Fruit fly (Drosophila melanogaster) whole organism, embryonic: ENCODE results near the gene CG43645.
A peak's percentile ranks its signal among the peaks of the same experiment; 100 is the strongest.

Source experiments
- Abd-B ChIP-seq: fragments of 200-800 bp; sonication (Bioruptor generic); optimal IDR thresholded peaks from 2 replicates; lab custom pipeline; 2018; ENCODE audit warnings: missing biosample characterization, mild to moderate bottlenecking, missing genetic modification characterization, moderate library complexity
- Asciz ChIP-seq: fragments of 200-800 bp; sonication (Bioruptor generic); optimal IDR thresholded peaks from 2 replicates; lab custom pipeline; 2017; ENCODE audit warnings: missing biosample characterization, mild to moderate bottlenecking, missing genetic modification characterization, missing genetic modification reagents
- CG10654 ChIP-seq: fragments of 200-800 bp; sonication (Bioruptor generic); optimal IDR thresholded peaks from 2 replicates; lab custom pipeline; 2016; ENCODE audit warnings: missing biosample characterization, missing genetic modification characterization
- CG11247 ChIP-seq: fragments of 200-800 bp; sonication (Bioruptor generic); IDR thresholded peaks from 2 replicates; pipeline ENCODE4 v1.3.6; 2022; ENCODE audit warnings: missing biosample characterization, missing genetic modification characterization
- CG12104 ChIP-seq: fragments of 200-800 bp; sonication (Bioruptor generic); optimal IDR thresholded peaks from 3 replicates; lab custom pipeline; 2016; ENCODE audit warnings: missing biosample characterization, missing genetic modification characterization
- CG12299 ChIP-seq: fragments of 200-800 bp; sonication (Bioruptor generic); optimal IDR thresholded peaks from 2 replicates; lab custom pipeline; 2018; ENCODE audit warnings: missing biosample characterization, mild to moderate bottlenecking, missing genetic modification characterization
- CG12391 ChIP-seq: fragments of 200-800 bp; sonication (Bioruptor generic); optimal IDR thresholded peaks from 3 replicates; lab custom pipeline; 2018; ENCODE audit warnings: missing biosample characterization, mild to moderate bottlenecking, missing genetic modification characterization, moderate library complexity
- CG12942 ChIP-seq: fragments of 200-800 bp; sonication (Bioruptor generic); optimal IDR thresholded peaks from 3 replicates; lab custom pipeline; 2016; ENCODE audit warnings: missing biosample characterization, missing genetic modification characterization
- CG14050 ChIP-seq: fragments of 200-800 bp; sonication (Bioruptor generic); IDR thresholded peaks from 3 replicates; pipeline ENCODE4 v1.3.6; 2022; ENCODE audit warnings: missing biosample characterization, missing genetic modification characterization
- CG15514 ChIP-seq: fragments of 200-800 bp; sonication (Bioruptor generic); optimal IDR thresholded peaks from 3 replicates; lab custom pipeline; 2017; ENCODE audit warnings: missing biosample characterization, missing genetic modification characterization, mild to moderate bottlenecking, moderate library complexity, missing genetic modification reagents
- CG2712 ChIP-seq: fragments of 200-800 bp; optimal IDR thresholded peaks from 3 replicates; lab custom pipeline; 2019; ENCODE audit warnings: missing biosample characterization, mild to moderate bottlenecking, missing genetic modification characterization, moderate library complexity
- CG2889 ChIP-seq: fragments of 200-800 bp; sonication (Bioruptor generic); IDR thresholded peaks from 3 replicates; pipeline ENCODE4 v1.3.6; 2022; ENCODE audit warnings: missing biosample characterization, missing genetic modification characterization
- CG33213 ChIP-seq: fragments of 200-800 bp; sonication (Bioruptor generic); optimal IDR thresholded peaks from 3 replicates; lab custom pipeline; 2016; ENCODE audit warnings: missing biosample characterization, missing genetic modification characterization
- CG34224 ChIP-seq: fragments of 200-800 bp; sonication (Bioruptor generic); IDR thresholded peaks from 3 replicates; pipeline ENCODE4 v1.3.6; 2022; ENCODE audit warnings: missing biosample characterization, missing genetic modification characterization; ENCODE audit not compliant: partially characterized antibody
- CG3847 ChIP-seq: fragments of 200-800 bp; sonication (Bioruptor generic); IDR thresholded peaks from 2 replicates; pipeline ENCODE4 v1.3.6; 2022; ENCODE audit warnings: missing biosample characterization, missing genetic modification characterization
- CG6683 ChIP-seq: fragments of 200-800 bp; sonication (Bioruptor generic); optimal IDR thresholded peaks from 2 replicates; lab custom pipeline; 2017; ENCODE audit warnings: missing biosample characterization, mild to moderate bottlenecking, missing genetic modification characterization, missing genetic modification reagents
- CG8089 ChIP-seq: fragments of 200-800 bp; sonication (Bioruptor generic); optimal IDR thresholded peaks from 3 replicates; lab custom pipeline; 2016; ENCODE audit warnings: missing biosample characterization, missing genetic modification characterization
- Chrac-16 ChIP-seq: fragments of 200-800 bp; sonication (Bioruptor generic); optimal IDR thresholded peaks from 3 replicates; lab custom pipeline; 2016; ENCODE audit warnings: missing biosample characterization, missing genetic modification characterization
- Deaf1 ChIP-seq: fragments of 200-800 bp; optimal IDR thresholded peaks from 3 replicates; lab custom pipeline; 2019; ENCODE audit warnings: missing biosample characterization, mild to moderate bottlenecking, missing genetic modification characterization, moderate library complexity
- Doc3 ChIP-seq: fragments of 200-800 bp; sonication (Bioruptor generic); IDR thresholded peaks from 3 replicates; pipeline ENCODE4 v1.3.6; 2022; ENCODE audit warnings: missing biosample characterization, missing genetic modification characterization; ENCODE audit not compliant: partially characterized antibody
- Eip74EF ChIP-seq, 2 experiments: fragments of 200-800 bp in 1 of 2; fragments of >200 bp in 1 of 2; sonication (Bioruptor generic) in 1 of 2; optimal IDR thresholded peaks; 2 replicates each; lab custom pipeline; 2017 to 2019; ENCODE audit warnings: missing biosample characterization in 2 of 2, missing genetic modification characterization in 2 of 2, mild to moderate bottlenecking in 1 of 2, moderate library complexity in 1 of 2
- Fer1 ChIP-seq: fragments of 200-800 bp; sonication (Bioruptor generic); optimal IDR thresholded peaks from 2 replicates; lab custom pipeline; 2017; ENCODE audit warnings: missing biosample characterization, mild to moderate bottlenecking, missing genetic modification characterization
- Fer2 ChIP-seq: fragments of 200-800 bp; sonication (Bioruptor generic); optimal IDR thresholded peaks from 2 replicates; lab custom pipeline; 2018; ENCODE audit warnings: missing biosample characterization, mild to moderate bottlenecking, missing genetic modification characterization, moderate library complexity
- Hr39 ChIP-seq: fragments of >200 bp; optimal IDR thresholded peaks from 2 replicates; lab custom pipeline; 2017
- Hr51 ChIP-seq, 2 experiments: fragments of 200-800 bp; sonication (Bioruptor generic); optimal IDR thresholded peaks; 2 replicates in 1 of 2; 3 replicates in 1 of 2; lab custom pipeline; 2016 to 2018; ENCODE audit warnings: missing biosample characterization in 2 of 2, missing genetic modification characterization in 2 of 2, mild to moderate bottlenecking in 1 of 2, moderate library complexity in 1 of 2
- Myb ChIP-seq: fragments of 200-800 bp; sonication (Bioruptor generic); optimal IDR thresholded peaks from 2 replicates; lab custom pipeline; 2016; ENCODE audit warnings: missing biosample characterization, missing genetic modification characterization
- Neu2 ChIP-seq: fragments of 200-800 bp; sonication (Bioruptor generic); optimal IDR thresholded peaks from 3 replicates; lab custom pipeline; 2016; ENCODE audit warnings: missing biosample characterization, missing genetic modification characterization, borderline replicate concordance
- Rfx ChIP-seq: fragments of 200-800 bp; sonication (Bioruptor generic); IDR thresholded peaks from 2 replicates; pipeline ENCODE4 v1.3.6; 2022; ENCODE audit warnings: missing biosample characterization, missing genetic modification characterization
- Scr ChIP-seq: fragments of 200-800 bp; sonication (Bioruptor generic); IDR thresholded peaks from 2 replicates; pipeline ENCODE4 v1.3.6; 2022; ENCODE audit warnings: missing biosample characterization, missing genetic modification characterization; ENCODE audit not compliant: partially characterized antibody
- Ssrp ChIP-seq: fragments of 200-800 bp; sonication (Bioruptor generic); optimal IDR thresholded peaks from 2 replicates; lab custom pipeline; 2018; ENCODE audit warnings: missing biosample characterization, mild to moderate bottlenecking, missing genetic modification characterization, moderate library complexity
- Trl ChIP-seq, 3 experiments: fragments of >200 bp in 2 of 3; fragments of 200-800 bp in 1 of 3; sonication (Bioruptor generic) in 1 of 3; optimal IDR thresholded peaks; 2 replicates in 1 of 3; 3 replicates in 2 of 3; lab custom pipeline; 2016 to 2017; ENCODE audit warnings: missing biosample characterization in 1 of 3, missing genetic modification characterization in 1 of 3
- al ChIP-seq: fragments of 200-800 bp; sonication (Bioruptor generic); IDR thresholded peaks from 2 replicates; pipeline ENCODE4 v1.3.6; 2022; ENCODE audit warnings: missing biosample characterization, missing genetic modification characterization
- ash1 ChIP-seq: fragments of 200-800 bp; sonication (Bioruptor generic); optimal IDR thresholded peaks from 2 replicates; lab custom pipeline; 2018; ENCODE audit warnings: missing biosample characterization, mild to moderate bottlenecking, missing genetic modification characterization
- bab2 ChIP-seq: fragments of 200-800 bp; sonication (Bioruptor generic); optimal IDR thresholded peaks from 2 replicates; lab custom pipeline; 2016; ENCODE audit warnings: missing biosample characterization, missing genetic modification characterization
- br ChIP-seq: fragments of >200 bp; optimal IDR thresholded peaks from 2 replicates; lab custom pipeline; 2017
- chinmo ChIP-seq: fragments of 200-800 bp; sonication (Bioruptor generic); IDR thresholded peaks from 4 replicates; pipeline ENCODE4 v1.3.6; 2022; ENCODE audit warnings: missing biosample characterization, missing genetic modification characterization; ENCODE audit not compliant: partially characterized antibody
- crol ChIP-seq: fragments of 200-800 bp; sonication (Bioruptor generic); IDR thresholded peaks from 2 replicates; pipeline ENCODE4 v1.3.6; 2022; ENCODE audit warnings: missing biosample characterization, missing genetic modification characterization
- dm ChIP-seq: fragments of 200-800 bp; sonication (Bioruptor generic); optimal IDR thresholded peaks from 3 replicates; lab custom pipeline; 2016; ENCODE audit warnings: missing biosample characterization, missing genetic modification characterization
- pum ChIP-seq: fragments of 200-800 bp; sonication (Bioruptor generic); optimal IDR thresholded peaks from 2 replicates; lab custom pipeline; 2016; ENCODE audit warnings: missing biosample characterization, missing genetic modification characterization
- rib ChIP-seq: fragments of 200-800 bp; sonication (Bioruptor generic); IDR thresholded peaks from 2 replicates; pipeline ENCODE4 v1.3.6; 2022; ENCODE audit warnings: missing biosample characterization, missing genetic modification characterization
- salm ChIP-seq: fragments of 200-800 bp; sonication (Bioruptor generic); optimal IDR thresholded peaks from 2 replicates; lab custom pipeline; 2018; ENCODE audit warnings: missing biosample characterization, mild to moderate bottlenecking, missing genetic modification characterization
- schlank ChIP-seq: fragments of 200-800 bp; sonication (Bioruptor generic); optimal IDR thresholded peaks from 2 replicates; lab custom pipeline; 2018; ENCODE audit warnings: missing biosample characterization, mild to moderate bottlenecking, missing genetic modification characterization
- sna ChIP-seq: fragments of 200-800 bp; sonication (Bioruptor generic); IDR thresholded peaks from 2 replicates; pipeline ENCODE4 v1.3.6; 2022; ENCODE audit warnings: missing biosample characterization, missing genetic modification characterization; ENCODE audit not compliant: partially characterized antibody
- unc-4 ChIP-seq: fragments of 200-800 bp; sonication (Bioruptor generic); IDR thresholded peaks from 2 replicates; pipeline ENCODE4 v1.3.6; 2022; ENCODE audit warnings: missing biosample characterization, missing genetic modification characterization; ENCODE audit not compliant: partially characterized antibody
- usp ChIP-seq: fragments of >200 bp; optimal IDR thresholded peaks from 2 replicates; lab custom pipeline; 2017; ENCODE audit warnings: missing biosample characterization, missing genetic modification characterization
- vfl ChIP-seq: fragments of 200-800 bp; sonication (Bioruptor generic); optimal IDR thresholded peaks from 2 replicates; lab custom pipeline; 2016; ENCODE audit warnings: missing biosample characterization, missing genetic modification characterization
- zen ChIP-seq: fragments of 200-800 bp; sonication (Bioruptor generic); optimal IDR thresholded peaks from 3 replicates; lab custom pipeline; 2018; ENCODE audit warnings: missing biosample characterization, mild to moderate bottlenecking, missing genetic modification characterization, moderate library complexity
- zfh2 ChIP-seq: fragments of 200-800 bp; sonication (Bioruptor generic); optimal IDR thresholded peaks from 2 replicates; lab custom pipeline; 2016; ENCODE audit warnings: missing biosample characterization, missing genetic modification characterization

CG43645 gene

DNA sequence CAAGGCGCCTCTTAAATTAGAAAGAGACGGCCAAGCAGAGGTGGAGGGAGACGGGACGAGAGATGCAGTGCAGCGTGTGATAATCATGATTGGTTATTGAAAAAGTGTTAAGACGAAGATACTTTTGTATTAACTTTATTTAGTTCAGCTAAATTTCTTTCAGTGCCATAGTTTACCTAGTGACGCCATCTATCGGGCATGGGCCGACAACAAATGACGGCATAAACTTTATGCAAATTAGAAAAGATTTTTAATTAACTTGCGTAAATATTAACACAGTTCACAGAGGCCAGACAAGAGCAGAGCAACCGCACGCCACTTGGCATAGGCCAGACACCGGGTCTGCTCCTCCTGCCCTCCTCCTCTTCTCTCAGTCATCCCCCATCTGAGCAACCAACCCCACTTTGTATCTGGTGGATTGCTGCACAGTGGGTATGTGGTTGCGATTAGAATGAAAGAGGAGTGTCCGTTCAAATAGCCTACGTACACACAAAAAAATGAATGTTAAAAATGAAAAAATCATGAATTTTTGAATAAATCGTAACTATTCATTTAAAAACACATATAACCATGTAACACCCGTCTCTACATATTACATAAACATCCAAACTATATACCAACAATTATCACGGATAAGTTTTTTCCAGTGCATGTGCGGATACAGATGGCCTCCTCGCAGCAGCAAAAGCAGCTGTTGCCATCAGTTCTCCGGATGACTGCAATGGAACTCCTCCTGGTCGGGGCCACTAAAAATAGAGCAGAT lies 19.5 kb upstream of the CG43645 start (continued):
- no peak for TF ChIP-seq chinmo
- peak; percentile 72 for TF ChIP-seq Chrac-16 (GFP tag; lab: Kevin White, UChicago)
- no peak for TF ChIP-seq sna (GFP tag; lab: Robert Waterston, UW)
- peak; percentile 54 for TF ChIP-seq CG15514
- TF ChIP-seq Fer1 (GFP tag; lab: Kevin White, UChicago) = peak; percentile 85
- TF ChIP-seq salm (tag; lab: Kevin White, UChicago) = no peak
- TF ChIP-seq CG3847 (GFP tag; lab: Robert Waterston, UW) = peak; percentile 52; the same call in 1 of the 2 replicates
- TF ChIP-seq Trl (optimal IDR thresholded peaks at IDR 0.05; lab: Kevin White, UChicago) = no peak
- peak; percentile 66 for TF ChIP-seq Trl (GFP tag; optimal IDR thresholded peaks at IDR 0.05; lab: Kevin White, UChicago)
- TF ChIP-seq Abd-B (GFP tag; lab: Kevin White, UChicago) = peak; percentile 63
- TF ChIP-seq Rfx = peak; percentile 74
- peak; percentile 43 for TF ChIP-seq Fer2 (tag; lab: Kevin White, UChicago)
- no peak for TF ChIP-seq usp (GFP tag; lab: Kevin White, UChicago)
- TF ChIP-seq CG10654 = peak; percentile 69
- TF ChIP-seq CG12299 (tag; lab: Kevin White, UChicago) = peak; percentile 71
- TF ChIP-seq al (GFP tag; lab: Robert Waterston, UW) = peak; percentile 18; the same call in 1 of the 2 replicates
- no peak for TF ChIP-seq ash1 (GFP tag; lab: Kevin White, UChicago)
- peak; percentile 84 for TF ChIP-seq Ssrp (tag; lab: Kevin White, UChicago)
- no peak for TF ChIP-seq vfl (GFP tag; lab: Kevin White, UChicago)
- TF ChIP-seq Scr (GFP tag; lab: Robert Waterston, UW) = no peak
- TF ChIP-seq Neu2 (GFP tag; lab: Kevin White, UChicago) = no peak
- peak; percentile 28; the same call in 1 of the 2 replicates for TF ChIP-seq crol
- peak; percentile 64 to 87 for TF ChIP-seq Hr51 (GFP tag; optimal IDR thresholded peaks at IDR 0.05; lab: Kevin White, UChicago)
- no peak for TF ChIP-seq zfh2
- TF ChIP-seq CG14050 (GFP tag; lab: Robert Waterston, UW) = peak; percentile 73
- TF ChIP-seq br (lab: Kevin White, UChicago) = no peak
- no peak for TF ChIP-seq unc-4 (GFP tag; lab: Robert Waterston, UW)
- TF ChIP-seq schlank (tag; lab: Kevin White, UChicago) = no peak
- peak; percentile 66 for TF ChIP-seq CG12104
- peak; percentile 78 for TF ChIP-seq bab2
- TF ChIP-seq Hr39 (lab: Kevin White, UChicago) = no peak
- no peak for TF ChIP-seq Doc3 (GFP tag; lab: Robert Waterston, UW)
- TF ChIP-seq pum = peak; percentile 81
- TF ChIP-seq CG12391 (tag; lab: Kevin White, UChicago) = no peak
- TF ChIP-seq CG33213 = peak; percentile 70
- peak in 1 of 2 experiments; percentile 79 for TF ChIP-seq Eip74EF (GFP tag; optimal IDR thresholded peaks at IDR 0.05; lab: Kevin White, UChicago)
- no peak for TF ChIP-seq zen (tag; lab: Kevin White, UChicago)
- no peak for TF ChIP-seq rib
- TF ChIP-seq CG2712 = peak; percentile 88
- TF ChIP-seq CG11247 (GFP tag; lab: Robert Waterston, UW) = peak; percentile 47; the same call in 1 of the 2 replicates
- TF ChIP-seq CG34224 (GFP tag; lab: Robert Waterston, UW) = no peak
- TF ChIP-seq CG12942 = peak; percentile 72
- peak; percentile 49 for TF ChIP-seq Myb (GFP tag; lab: Kevin White, UChicago)
- TF ChIP-seq CG8089 (GFP tag; lab: Kevin White, UChicago) = peak; percentile 67
- TF ChIP-seq dm (GFP tag; lab: Kevin White, UChicago) = peak; percentile 49
- peak; percentile 61; the same call in 2 of the 3 replicates for TF ChIP-seq CG2889
- no peak for TF ChIP-seq Deaf1
- peak; percentile 74 for TF ChIP-seq Asciz (GFP tag; lab: Kevin White, UChicago)
- TF ChIP-seq CG6683 (GFP tag; lab: Kevin White, UChicago) = peak; percentile 53
